Worm (Caenorhabditis elegans): Measurements from ENCODE around the gene ruvb-1.
A peak's percentile ranks its signal among the peaks of the same experiment; 100 is the strongest.

ruvb-1 gene

ce11 chrV:9970119-9970518, 10.5 kb downstream of the ruvb-1 start (continued):
- peak; percentile 68 for TF ChIP-seq ceh-24 (tag; optimal IDR thresholded peaks at IDR 0.05)
- TF ChIP-seq hlh-15 (tag; optimal IDR thresholded peaks at IDR 0.05) = peak; percentile 93
- TF ChIP-seq pha-2 (tag; optimal IDR thresholded peaks at IDR 0.05) = peak; percentile 80
- peak; percentile 83 for TF ChIP-seq ref-2 (tag; optimal IDR thresholded peaks at IDR 0.05)
- peak; percentile 77 for TF ChIP-seq rnt-1 (tag; optimal IDR thresholded peaks at IDR 0.05)
- TF ChIP-seq zip-5 (tag; optimal IDR thresholded peaks at IDR 0.05) = peak; percentile 74
- TF ChIP-seq ceh-45 (GFP tag; IDR thresholded peaks at IDR 0.05) = peak; percentile 87
- peak; percentile 87 for TF ChIP-seq elt-4 (tag; optimal IDR thresholded peaks at IDR 0.05)
- TF ChIP-seq syd-9 (tag; optimal IDR thresholded peaks at IDR 0.05) = peak; percentile 96
- peak; percentile 91 for TF ChIP-seq che-1 (tag; optimal IDR thresholded peaks at IDR 0.05)
- peak; percentile 60 for TF ChIP-seq pros-1 (tag; optimal IDR thresholded peaks at IDR 0.05)
- TF ChIP-seq pha-4 (tag; optimal IDR thresholded peaks at IDR 0.05) = no peak
- TF ChIP-seq ztf-16 (tag; optimal IDR thresholded peaks at IDR 0.05) = peak; percentile 95
- peak; percentile 93 for TF ChIP-seq elt-2 (tag; optimal IDR thresholded peaks at IDR 0.05)
- peak; percentile 78 for TF ChIP-seq ceh-48 (tag; optimal IDR thresholded peaks at IDR 0.05)
- TF ChIP-seq ets-4 (tag; optimal IDR thresholded peaks at IDR 0.05) = peak; percentile 71
- TF ChIP-seq npax-4 (tag; optimal IDR thresholded peaks at IDR 0.05) = peak; percentile 90
- TF ChIP-seq lin-11 (tag; optimal IDR thresholded peaks at IDR 0.05) = peak; percentile 88
- TF ChIP-seq T23F11.4 (GFP tag; optimal IDR thresholded peaks at IDR 0.05) = peak; percentile 93
- peak; percentile 90 for TF ChIP-seq ceh-9 (tag; optimal IDR thresholded peaks at IDR 0.05)
- TF ChIP-seq C38D4.7 (GFP tag; optimal IDR thresholded peaks at IDR 0.05) = peak; percentile 91
- peak; percentile 85 for TF ChIP-seq fax-1 (tag; optimal IDR thresholded peaks at IDR 0.05)
- TF ChIP-seq nhr-232 (tag; optimal IDR thresholded peaks at IDR 0.05) = peak; percentile 87
- no peak for TF ChIP-seq unc-55 (GFP tag; optimal IDR thresholded peaks at IDR 0.05)
- peak; percentile 95 for TF ChIP-seq hlh-6 (tag; optimal IDR thresholded peaks at IDR 0.05)
- TF ChIP-seq sdc-2 (tag; optimal IDR thresholded peaks at IDR 0.05) = peak; percentile 85
- peak; percentile 82 for TF ChIP-seq ceh-31 (tag; optimal IDR thresholded peaks at IDR 0.05)
- peak; percentile 87 for TF ChIP-seq Y22D7AL.16 (tag; optimal IDR thresholded peaks at IDR 0.05)
- no peak for TF ChIP-seq pax-1 (tag; optimal IDR thresholded peaks at IDR 0.05)
- peak; percentile 95 for TF ChIP-seq unc-86 (tag; optimal IDR thresholded peaks at IDR 0.05)
- peak; percentile 78 for TF ChIP-seq unc-42 (tag; optimal IDR thresholded peaks at IDR 0.05)
- TF ChIP-seq ceh-34 (tag; optimal IDR thresholded peaks at IDR 0.05) = peak; percentile 95
- peak; percentile 88 for TF ChIP-seq C08G9.2 (tag; optimal IDR thresholded peaks at IDR 0.05)
- TF ChIP-seq pag-3 (tag; optimal IDR thresholded peaks at IDR 0.05; ENCODE audit: borderline replicate concordance) = peak; percentile 85
- TF ChIP-seq ceh-18 (tag; optimal IDR thresholded peaks at IDR 0.05) = peak; percentile 89
- TF ChIP-seq ceh-22 (tag; optimal IDR thresholded peaks at IDR 0.05) = no peak
- TF ChIP-seq sox-4 (tag; optimal IDR thresholded peaks at IDR 0.05) = peak; percentile 93
- TF ChIP-seq tbx-2 (tag; optimal IDR thresholded peaks at IDR 0.05) = peak; percentile 89
- TF ChIP-seq unc-3 (GFP tag; conservative IDR thresholded peaks at IDR 0.05) = peak; percentile 82
- TF ChIP-seq unc-3 (tag; optimal IDR thresholded peaks at IDR 0.05) = peak; percentile 90
- peak; percentile 90 for TF ChIP-seq pqm-1 (tag; optimal IDR thresholded peaks at IDR 0.05)
- TF ChIP-seq ceh-30 (tag; optimal IDR thresholded peaks at IDR 0.05) = peak; percentile 38
- TF ChIP-seq K02D7.2 (tag; optimal IDR thresholded peaks at IDR 0.05) = peak; percentile 89
- peak; percentile 93 for TF ChIP-seq ceh-2 (tag; optimal IDR thresholded peaks at IDR 0.05)

ce11 chrV:9965891-9966290, 14.7 kb downstream of the ruvb-1 start:
- TF ChIP-seq unc-42 (tag; optimal IDR thresholded peaks at IDR 0.05) (peak; percentile 4), ceh-18 (tag; optimal IDR thresholded peaks at IDR 0.05) (no peak)
